Fruit fly (Drosophila melanogaster) Kc167 (cell line): ENCODE results near the gene mtg.

ENCODE experiments used
- h ChIP-seq: fragments of >200 bp; optimal IDR thresholded peaks from 3 replicates; lab custom pipeline; 2018; ENCODE audit warnings: missing external identifiers
- psq ChIP-seq: fragments of >200 bp; optimal IDR thresholded peaks from 2 replicates; lab custom pipeline; 2017; ENCODE audit warnings: missing external identifiers

dm6 chr3R:8254347-8254746 is 4.0 kb downstream of the mtg start:
- TF ChIP-seq psq (lab: Kevin White, UChicago) (no peak), h (lab: Kevin White, UChicago) (no peak)
